Fruit fly (Drosophila melanogaster): ENCODE data around the gene CG3081.
A peak's percentile ranks its signal among the peaks of the same experiment; 100 is the strongest.

Gene CG3081

DNA sequence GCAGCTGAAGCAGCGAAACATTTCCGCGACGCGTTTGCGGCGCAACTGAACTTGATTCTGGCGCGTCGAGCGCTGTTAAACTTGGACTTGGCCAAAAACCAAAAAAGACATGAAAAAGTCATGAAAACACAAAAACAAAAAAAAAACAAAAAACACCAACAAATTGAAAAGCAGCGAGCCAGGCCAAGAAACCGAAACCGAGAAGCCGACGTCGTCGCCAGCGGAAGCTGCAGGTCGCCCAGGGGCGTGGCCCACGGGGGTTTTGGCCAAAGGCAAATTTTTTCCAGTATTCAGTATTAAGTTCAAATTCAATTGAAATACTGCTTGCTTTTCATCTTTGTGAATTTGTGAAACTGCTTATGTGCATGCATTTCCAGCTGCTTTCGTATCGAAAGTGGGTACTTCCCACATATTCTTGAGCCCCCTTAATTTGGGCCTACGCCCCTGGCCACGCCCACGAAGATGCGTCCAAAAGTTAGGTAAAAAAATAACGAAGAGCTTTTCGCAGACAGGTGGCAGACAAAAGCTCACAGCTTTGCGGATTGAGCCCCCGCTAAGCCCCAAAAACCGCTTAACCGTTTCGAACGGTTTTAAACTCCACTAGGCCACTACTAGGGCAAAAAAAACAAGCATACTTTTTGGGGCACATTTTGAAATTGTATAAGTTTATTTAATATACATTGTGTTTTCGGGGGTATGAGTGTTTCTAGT, 23.0 kb upstream of the CG3081 start, which contains the start of gene CG3009 (continued):
- peak; percentile 94 for TF ChIP-seq phol (tag; optimal IDR thresholded peaks at IDR 0.05)
- TF ChIP-seq MBD-R2 (GFP tag; IDR thresholded peaks at IDR 0.05) = peak; percentile 94
- TF ChIP-seq Meics (GFP tag; optimal IDR thresholded peaks at IDR 0.05) = peak; percentile 98
- TF ChIP-seq CG4328 (GFP tag; optimal IDR thresholded peaks at IDR 0.05) = peak; percentile 98
- TF ChIP-seq CG16815 (GFP tag; optimal IDR thresholded peaks at IDR 0.05) = peak; percentile 93
- peak; percentile 95 for TF ChIP-seq CG17568 (GFP tag; optimal IDR thresholded peaks at IDR 0.05)
- TF ChIP-seq HmgZ (tag; optimal IDR thresholded peaks at IDR 0.05) = peak; percentile 99
- peak; percentile 97 for TF ChIP-seq rib (GFP tag; IDR thresholded peaks at IDR 0.05)
- peak; percentile 97 for TF ChIP-seq CG1647 (GFP tag; optimal IDR thresholded peaks at IDR 0.05)
- TF ChIP-seq CG7357 (GFP tag; IDR thresholded peaks at IDR 0.05) = peak; percentile 94
- TF ChIP-seq Awh (GFP tag; IDR thresholded peaks at IDR 0.05) = peak; percentile 97
- peak; percentile 87 for TF ChIP-seq ro (GFP tag; IDR thresholded peaks at IDR 0.05)
- TF ChIP-seq Lpt (GFP tag; optimal IDR thresholded peaks at IDR 0.05) = no peak
- TF ChIP-seq CG1792 (GFP tag; optimal IDR thresholded peaks at IDR 0.05) = peak; percentile 96
- TF ChIP-seq Ptx1 (GFP tag; IDR thresholded peaks at IDR 0.05) = peak; percentile 98
- TF ChIP-seq CG11456 (GFP tag; IDR thresholded peaks at IDR 0.05) = peak; percentile 98
- peak; percentile 98 for TF ChIP-seq CG8944 (GFP tag; optimal IDR thresholded peaks at IDR 0.05)
- peak; percentile 96 for TF ChIP-seq CG13775 (GFP tag; optimal IDR thresholded peaks at IDR 0.05)
- peak; percentile 92 for TF ChIP-seq CG3163 (GFP tag; optimal IDR thresholded peaks at IDR 0.05)
- TF ChIP-seq h (optimal IDR thresholded peaks at IDR 0.05) = no peak
- peak; percentile 35 for TF ChIP-seq CG7271 (tag; optimal IDR thresholded peaks at IDR 0.05)
- peak; percentile 95 for TF ChIP-seq Fer2 (tag; optimal IDR thresholded peaks at IDR 0.05)
- TF ChIP-seq ken (GFP tag; IDR thresholded peaks at IDR 0.05) = peak; percentile 96
- peak; percentile 50 for TF ChIP-seq CG9797 (GFP tag; optimal IDR thresholded peaks at IDR 0.05)
- peak; percentile 96 for TF ChIP-seq cwo (GFP tag; optimal IDR thresholded peaks at IDR 0.05)
- peak; percentile 94 for TF ChIP-seq CG10462 (GFP tag; optimal IDR thresholded peaks at IDR 0.05)
- peak; percentile 97 for TF ChIP-seq schlank (tag; optimal IDR thresholded peaks at IDR 0.05)
- TF ChIP-seq Trl (optimal IDR thresholded peaks at IDR 0.05) = no peak
- peak; percentile 99 for TF ChIP-seq Trl (GFP tag; optimal IDR thresholded peaks at IDR 0.05)
- peak; percentile 93 for TF ChIP-seq da (GFP tag; optimal IDR thresholded peaks at IDR 0.05)
- peak; percentile 96 for TF ChIP-seq emc (GFP tag; optimal IDR thresholded peaks at IDR 0.05)
- peak; percentile 95 for TF ChIP-seq Sox100B (GFP tag; optimal IDR thresholded peaks at IDR 0.05)
- TF ChIP-seq CG2875 (GFP tag; optimal IDR thresholded peaks at IDR 0.05) = peak; percentile 95
- TF ChIP-seq peb (GFP tag; IDR thresholded peaks at IDR 0.05) = peak; percentile 98
- TF ChIP-seq CG5180 (GFP tag; optimal IDR thresholded peaks at IDR 0.05) = peak; percentile 89
- peak; percentile 95 for TF ChIP-seq CrebB (tag; optimal IDR thresholded peaks at IDR 0.05)
- TF ChIP-seq CG9215 (GFP tag; IDR thresholded peaks at IDR 0.05) = peak; percentile 96
- TF ChIP-seq ewg (GFP tag; optimal IDR thresholded peaks at IDR 0.05) = peak; percentile 94
- TF ChIP-seq gsb (GFP tag; IDR thresholded peaks at IDR 0.05) = peak; percentile 96
- TF ChIP-seq Optix (GFP tag; IDR thresholded peaks at IDR 0.05) = peak; percentile 98
- peak; percentile 98 for TF ChIP-seq Side (GFP tag; optimal IDR thresholded peaks at IDR 0.05)
- peak in 1 of 2 experiments; percentile 97 for TF ChIP-seq Eip74EF (GFP tag; optimal IDR thresholded peaks at IDR 0.05)
- peak; percentile 97 to 98 for TF ChIP-seq Pdp1 (GFP tag; optimal IDR thresholded peaks at IDR 0.05)
- TF ChIP-seq sens (GFP tag) = peak; percentile 99
- TF ChIP-seq CG8924 (tag; optimal IDR thresholded peaks at IDR 0.05) = peak; percentile 97
- peak; percentile 97 for TF ChIP-seq Bteb2 (GFP tag; optimal IDR thresholded peaks at IDR 0.05)
- peak; percentile 92 for TF ChIP-seq GATAe (GFP tag; conservative IDR thresholded peaks at IDR 0.05)
- peak; percentile 78 for TF ChIP-seq CTCF (GFP tag; optimal IDR thresholded peaks at IDR 0.05)
- peak; percentile 97 for TF ChIP-seq CG6854 (GFP tag; optimal IDR thresholded peaks at IDR 0.05)
- TF ChIP-seq CG6683 (GFP tag; optimal IDR thresholded peaks at IDR 0.05) = peak; percentile 95
- peak; percentile 94 for TF ChIP-seq CG4404 (GFP tag; IDR thresholded peaks at IDR 0.05)

Data from whole organism, embryonic.